Worm (Caenorhabditis elegans): Measurements from ENCODE around the gene osm-1.

DNA sequence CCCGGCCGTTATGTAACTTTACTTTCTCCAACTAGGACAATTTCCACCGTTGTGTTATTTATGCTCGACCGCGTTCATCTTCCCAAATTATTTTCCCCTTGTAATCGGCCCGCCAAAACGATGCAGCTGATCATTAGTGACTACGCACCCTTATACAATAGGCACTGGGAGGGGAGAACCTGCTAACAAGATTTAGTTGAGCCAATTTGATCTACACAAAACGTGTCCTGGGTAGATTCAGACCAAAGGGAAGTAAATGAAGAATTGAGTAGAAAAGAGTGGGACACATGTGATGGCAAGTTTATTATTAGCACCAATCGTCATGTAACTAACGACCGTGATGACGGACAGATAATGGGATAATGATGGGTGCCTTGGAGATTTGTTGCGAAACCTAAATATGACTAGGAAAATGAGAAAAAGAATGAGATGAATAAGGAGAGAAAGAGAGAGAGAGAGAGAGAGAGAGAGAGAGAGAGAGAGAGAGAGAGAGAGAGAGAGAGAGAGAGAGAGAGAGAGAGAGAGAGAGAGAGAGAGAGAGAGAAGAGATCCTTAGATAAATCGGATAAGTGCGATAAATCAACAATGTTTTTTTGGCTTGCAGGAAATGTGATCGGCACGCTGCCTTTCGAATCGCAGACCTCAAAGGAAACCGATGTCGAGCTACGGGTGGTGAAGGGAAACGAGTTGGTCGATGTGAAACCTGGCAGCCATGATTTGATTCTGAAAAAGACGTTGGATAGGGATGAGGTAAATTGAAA, 55.2 kb downstream of the osm-1 start:
- TF ChIP-seq ets-4 (tag; optimal IDR thresholded peaks at IDR 0.05) (no peak), ahr-1 (tag; optimal IDR thresholded peaks at IDR 0.05) (no peak), hlh-15 (tag; optimal IDR thresholded peaks at IDR 0.05) (no peak), pha-2 (tag; optimal IDR thresholded peaks at IDR 0.05) (no peak), dmd-4 (tag; optimal IDR thresholded peaks at IDR 0.05; ENCODE audit: borderline replicate concordance) (no peak), hlh-30 (tag; optimal IDR thresholded peaks at IDR 0.05; ENCODE audit: insufficient read depth) (no peak), unc-86 (tag; optimal IDR thresholded peaks at IDR 0.05) (no peak), eyg-1 (tag; optimal IDR thresholded peaks at IDR 0.05) (no peak), pax-1 (tag; optimal IDR thresholded peaks at IDR 0.05) (no peak), unc-55 (GFP tag; optimal IDR thresholded peaks at IDR 0.05) (no peak)

Data from whole organism, late embryonic.